5 fruit fly cellular contexts compared by ENCODE assay signal in genomic region chr2L:8126849-8127602, dm6.
TF ChIP-seq lines count a peak whose summit lies in the region.

CG12375 (minus strand) TSS chr2L:8126890.
CG8668 (plus strand) TSS chr2L:8127001.

- TF ChIP-seq CTCF in whole organism, embryonic (GFP tag; optimal IDR thresholded peaks at IDR 0.05; lab: Kevin White, UChicago), result peak; percentile 22

TF ChIP-seq in whole organism, adult, 20 proteins besides CTCF, POLR2A, EP300 and RAD21:
- TF ChIP-seq CG1620 (GFP tag; optimal IDR thresholded peaks at IDR 0.05; lab: Kevin White, UChicago) (no peak), CG33017 (tag; optimal IDR thresholded peaks at IDR 0.05; lab: Kevin White, UChicago) (no peak), Hr96 (GFP tag; optimal IDR thresholded peaks at IDR 0.05; lab: Kevin White, UChicago) (no peak), toe (GFP tag; optimal IDR thresholded peaks at IDR 0.05; lab: Kevin White, UChicago) (no peak), CG7045 (GFP tag; optimal IDR thresholded peaks at IDR 0.05; lab: Kevin White, UChicago) (no peak), cic (GFP tag; optimal IDR thresholded peaks at IDR 0.05; lab: Kevin White, UChicago) (peak; percentile 16), Mnt (GFP tag; optimal IDR thresholded peaks at IDR 0.05; lab: Kevin White, UChicago) (peak; percentile 12), bab1 (GFP tag; optimal IDR thresholded peaks at IDR 0.05; lab: Kevin White, UChicago) (peak; percentile 46), Clk (GFP tag; optimal IDR thresholded peaks at IDR 0.05; lab: Kevin White, UChicago) (no peak), tj (GFP tag; optimal IDR thresholded peaks at IDR 0.05; lab: Kevin White, UChicago) (peak; percentile 27), CG5204 (GFP tag; optimal IDR thresholded peaks at IDR 0.05; lab: Kevin White, UChicago) (no peak), pad (GFP tag; optimal IDR thresholded peaks at IDR 0.05; lab: Kevin White, UChicago) (no peak), CG14711 (tag; optimal IDR thresholded peaks at IDR 0.05; lab: Kevin White, UChicago) (peak; percentile 26), ovo (GFP tag; optimal IDR thresholded peaks at IDR 0.05; lab: Kevin White, UChicago) (no peak), CG7101 (tag; optimal IDR thresholded peaks at IDR 0.05; lab: Kevin White, UChicago) (peak; percentile 2), Crg-1 (GFP tag; optimal IDR thresholded peaks at IDR 0.05; lab: Kevin White, UChicago) (no peak), cnc (optimal IDR thresholded peaks at IDR 0.05; lab: Kevin White, UChicago) (no peak), CG12768 (GFP tag; optimal IDR thresholded peaks at IDR 0.05; lab: Kevin White, UChicago) (no peak), CG11617 (GFP tag; optimal IDR thresholded peaks at IDR 0.05; lab: Kevin White, UChicago) (peak; percentile 34)

TF ChIP-seq in whole organism, embryonic, 481 proteins besides CTCF, POLR2A, EP300 and RAD21 (continues in another document):
- no peak for TF ChIP-seq CG3065 (GFP tag; optimal IDR thresholded peaks at IDR 0.05; lab: Kevin White, UChicago)
- TF ChIP-seq Dp (GFP tag; optimal IDR thresholded peaks at IDR 0.05; lab: Kevin White, UChicago), result peak; percentile 37
- TF ChIP-seq chif (GFP tag; optimal IDR thresholded peaks at IDR 0.05; lab: Kevin White, UChicago), result no peak
- TF ChIP-seq vfl (GFP tag; optimal IDR thresholded peaks at IDR 0.05; lab: Kevin White, UChicago), result no peak
- TF ChIP-seq Optix (GFP tag; IDR thresholded peaks at IDR 0.05; lab: Robert Waterston, UW), result no peak
- TF ChIP-seq NFAT (GFP tag; IDR thresholded peaks at IDR 0.05; lab: Robert Waterston, UW), result no peak
- TF ChIP-seq CG7786 (GFP tag; optimal IDR thresholded peaks at IDR 0.05; lab: Kevin White, UChicago), result no peak
- no peak for TF ChIP-seq Hand (GFP tag; optimal IDR thresholded peaks at IDR 0.05; lab: Kevin White, UChicago)
- peak; percentile 78 for TF ChIP-seq tna (GFP tag; IDR thresholded peaks at IDR 0.05; lab: Robert Waterston, UW; ENCODE audit: partially characterized antibody)
- peak; percentile 87 for TF ChIP-seq Bgb (GFP tag; IDR thresholded peaks at IDR 0.05; lab: Robert Waterston, UW; ENCODE audit: partially characterized antibody)
- peak; percentile 24; the same call in 1 of the 3 replicates for TF ChIP-seq CG34422 (GFP tag; IDR thresholded peaks at IDR 0.05; lab: Robert Waterston, UW)
- TF ChIP-seq CG10543 (GFP tag; optimal IDR thresholded peaks at IDR 0.05; lab: Kevin White, UChicago), result no peak
- no peak for TF ChIP-seq sima (GFP tag; optimal IDR thresholded peaks at IDR 0.05; lab: Kevin White, UChicago)
- TF ChIP-seq CG11085 (GFP tag; IDR thresholded peaks at IDR 0.05; lab: Robert Waterston, UW), result no peak
- no peak for TF ChIP-seq CG3407 (GFP tag; optimal IDR thresholded peaks at IDR 0.05; lab: Kevin White, UChicago)
- no peak for TF ChIP-seq cad (GFP tag; optimal IDR thresholded peaks at IDR 0.05; lab: Kevin White, UChicago)
- TF ChIP-seq CG12659 (GFP tag; optimal IDR thresholded peaks at IDR 0.05; lab: Kevin White, UChicago), result peak; percentile 62
- TF ChIP-seq Lim3 (GFP tag; IDR thresholded peaks at IDR 0.05; lab: Robert Waterston, UW), result no peak
- no peak for TF ChIP-seq CG1602 (GFP tag; optimal IDR thresholded peaks at IDR 0.05; lab: Kevin White, UChicago)

TF ChIP-seq in whole organism, prepupa, 60 proteins besides CTCF, POLR2A, EP300 and RAD21:
- TF ChIP-seq Eip93F (GFP tag; optimal IDR thresholded peaks at IDR 0.05; lab: Kevin White, UChicago) (peak; percentile 9), CG6854 (GFP tag; optimal IDR thresholded peaks at IDR 0.05; lab: Kevin White, UChicago) (peak; percentile 11), CG6163 (GFP tag; IDR thresholded peaks at IDR 0.05; lab: Robert Waterston, UW) (0 out of 3 replicates have a peak, but pooled peaks have one; percentile 9), Eip78C (GFP tag; lab: Kevin White, UChicago) (peak; percentile 59), Ets96B (tag; optimal IDR thresholded peaks at IDR 0.05; lab: Kevin White, UChicago) (no peak), esn (GFP tag; optimal IDR thresholded peaks at IDR 0.05; lab: Kevin White, UChicago) (peak; percentile 29), CG11902 (GFP tag; optimal IDR thresholded peaks at IDR 0.05; lab: Kevin White, UChicago) (no peak)

TF ChIP-seq in whole organism, pupa, 21 proteins besides CTCF, POLR2A, EP300 and RAD21:
- TF ChIP-seq EcR (GFP tag; optimal IDR thresholded peaks at IDR 0.05; lab: Kevin White, UChicago) (peak; percentile 32), CG12605 (GFP tag; IDR thresholded peaks at IDR 0.05; lab: Robert Waterston, UW) (0 out of 2 replicates have a peak, but pooled peaks have one; percentile 6), CG4496 (GFP tag; IDR thresholded peaks at IDR 0.05; lab: Robert Waterston, UW) (peak; percentile 46; the same call in 2 of the 3 replicates), CG8301 (tag; optimal IDR thresholded peaks at IDR 0.05; lab: Kevin White, UChicago) (no peak)

TF ChIP-seq in whole organism, wandering third instar larva, 38 proteins besides CTCF, POLR2A, EP300 and RAD21:
- peak; percentile 38 for TF ChIP-seq Vsx2 (GFP tag; optimal IDR thresholded peaks at IDR 0.05; lab: Kevin White, UChicago; ENCODE audit: partially characterized antibody)
- peak; percentile 2 for TF ChIP-seq Sp1 (GFP tag; optimal IDR thresholded peaks at IDR 0.05; lab: Kevin White, UChicago)
- TF ChIP-seq Dfd (GFP tag; optimal IDR thresholded peaks at IDR 0.05; lab: Kevin White, UChicago), result no peak
- TF ChIP-seq ey (GFP tag; optimal IDR thresholded peaks at IDR 0.05; lab: Kevin White, UChicago), result peak; percentile 7
- no peak for TF ChIP-seq Dif (GFP tag; optimal IDR thresholded peaks at IDR 0.05; lab: Kevin White, UChicago; ENCODE audit: partially characterized antibody)
- peak; percentile 75 for TF ChIP-seq Hnf4 (GFP tag; optimal IDR thresholded peaks at IDR 0.05; lab: Kevin White, UChicago)
- TF ChIP-seq brk (GFP tag; optimal IDR thresholded peaks at IDR 0.05; lab: Kevin White, UChicago), result no peak
- TF ChIP-seq Rel (GFP tag; optimal IDR thresholded peaks at IDR 0.05; lab: Kevin White, UChicago), result no peak
- TF ChIP-seq Rel (tag; optimal IDR thresholded peaks at IDR 0.05; lab: Kevin White, UChicago), result peak; percentile 95
- no peak for TF ChIP-seq HLH106 (tag; optimal IDR thresholded peaks at IDR 0.05; lab: Kevin White, UChicago)
- TF ChIP-seq Jra (GFP tag; optimal IDR thresholded peaks at IDR 0.05; lab: Kevin White, UChicago), result peak; percentile 49
- no peak for TF ChIP-seq usp (GFP tag; optimal IDR thresholded peaks at IDR 0.05; lab: Kevin White, UChicago)
- TF ChIP-seq CrebA (GFP tag; optimal IDR thresholded peaks at IDR 0.05; lab: Kevin White, UChicago; ENCODE audit: borderline replicate concordance), result no peak
- TF ChIP-seq Hr83 (GFP tag; optimal IDR thresholded peaks at IDR 0.05; lab: Kevin White, UChicago; ENCODE audit: poor library complexity, severe bottlenecking), result peak; percentile 9
